Worm (Caenorhabditis elegans): Measurements from ENCODE around the gene acl-4.
A peak's percentile ranks its signal among the peaks of the same experiment; 100 is the strongest.

The acl-4 gene

DNA sequence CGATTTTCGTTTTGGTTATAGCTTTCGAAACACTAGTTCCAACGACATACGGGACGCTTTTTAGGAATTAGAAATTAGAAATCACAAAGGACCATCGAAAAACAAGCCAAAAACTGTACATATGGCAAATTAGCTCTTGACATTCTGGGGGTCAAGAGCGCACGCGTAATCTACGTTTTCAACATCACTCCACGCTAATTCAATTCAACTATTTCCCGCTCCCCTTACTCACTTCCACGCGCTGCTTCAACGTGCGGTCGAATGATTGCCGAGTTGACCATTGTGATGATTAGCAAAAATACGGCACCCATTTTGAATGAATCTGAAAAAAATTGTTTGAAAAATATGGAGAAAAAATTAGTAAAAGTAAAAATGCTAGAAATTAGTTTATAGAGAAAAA is 24.6 kb downstream of the acl-4 start:
- TF ChIP-seq bed-3 (GFP tag; optimal IDR thresholded peaks at IDR 0.05) = no peak
- TF ChIP-seq nhr-12 (tag; optimal IDR thresholded peaks at IDR 0.05) = no peak
- no peak for TF ChIP-seq lin-13 (tag; optimal IDR thresholded peaks at IDR 0.05)
- no peak for TF ChIP-seq tbx-8 (GFP tag; optimal IDR thresholded peaks at IDR 0.05)
- TF ChIP-seq drap-1 (GFP tag; optimal IDR thresholded peaks at IDR 0.05) = no peak
- TF ChIP-seq ces-1 (GFP tag; optimal IDR thresholded peaks at IDR 0.05) = peak; percentile 84
- TF ChIP-seq snpc-4 (tag; optimal IDR thresholded peaks at IDR 0.05) = no peak
- no peak for TF ChIP-seq unc-62 (GFP tag; optimal IDR thresholded peaks at IDR 0.05)

DNA sequence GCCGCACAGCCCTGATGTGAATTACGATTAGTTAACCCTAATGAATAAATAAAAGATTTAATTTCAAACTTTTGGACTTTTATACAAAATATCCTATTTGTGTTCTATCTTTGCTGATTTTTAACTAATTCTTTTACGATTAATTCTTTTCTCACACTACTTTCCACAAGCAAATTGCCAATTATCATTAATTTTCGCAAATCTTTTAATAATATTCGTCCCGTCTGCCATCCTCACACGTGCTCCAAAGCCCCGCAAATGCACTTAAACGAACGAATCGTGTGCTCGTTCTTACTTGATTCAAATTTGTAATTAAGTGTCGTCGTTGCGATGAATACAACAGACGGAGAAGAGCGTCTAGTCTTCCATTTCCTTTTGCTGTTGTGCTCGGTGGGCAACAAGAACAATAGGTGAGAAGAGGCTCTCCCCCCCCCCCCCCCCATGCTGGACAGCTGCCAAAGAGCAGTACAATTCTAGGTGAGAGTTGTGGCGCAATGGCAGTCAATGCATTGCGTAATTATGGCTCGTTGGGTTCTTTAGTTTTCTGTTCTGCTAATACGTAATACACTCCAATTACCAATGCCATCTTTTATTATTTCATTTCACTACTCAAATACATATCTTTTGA is 25.6 kb downstream of the acl-4 start:
- TF ChIP-seq ztf-11 (tag; optimal IDR thresholded peaks at IDR 0.05) (peak; percentile 5), tbx-8 (GFP tag; optimal IDR thresholded peaks at IDR 0.05) (no peak), zip-8 (tag; optimal IDR thresholded peaks at IDR 0.05) (peak; percentile 90), nhr-2 (tag; optimal IDR thresholded peaks at IDR 0.05) (peak; percentile 86), mep-1 (tag; optimal IDR thresholded peaks at IDR 0.05) (no peak), unc-120 (tag; optimal IDR thresholded peaks at IDR 0.05; ENCODE audit: poor library complexity, severe bottlenecking) (no peak), elt-1 (tag; optimal IDR thresholded peaks at IDR 0.05; ENCODE audit: borderline replicate concordance, insufficient read depth) (no peak), unc-39 (tag; optimal IDR thresholded peaks at IDR 0.05) (no peak), ces-1 (GFP tag; optimal IDR thresholded peaks at IDR 0.05) (peak; percentile 99), ceh-43 (GFP tag; optimal IDR thresholded peaks at IDR 0.05) (peak; percentile 49), mls-2 (tag; optimal IDR thresholded peaks at IDR 0.05) (peak; percentile 83), flh-1 (GFP tag; optimal IDR thresholded peaks at IDR 0.05) (no peak), M03D4.4 (tag; optimal IDR thresholded peaks at IDR 0.05) (no peak), drap-1 (GFP tag; optimal IDR thresholded peaks at IDR 0.05) (no peak), nhr-76 (tag; optimal IDR thresholded peaks at IDR 0.05) (no peak), sem-2 (GFP tag; optimal IDR thresholded peaks at IDR 0.05) (no peak), blmp-1 (tag; optimal IDR thresholded peaks at IDR 0.05) (no peak), hlh-1 (tag; optimal IDR thresholded peaks at IDR 0.05) (peak; percentile 6), mab-5 (tag; optimal IDR thresholded peaks at IDR 0.05) (no peak), nhr-28 (tag; optimal IDR thresholded peaks at IDR 0.05) (no peak), ham-2 (GFP tag; optimal IDR thresholded peaks at IDR 0.05) (no peak), pha-4 (tag; optimal IDR thresholded peaks at IDR 0.05) (no peak), sptf-1 (tag; optimal IDR thresholded peaks at IDR 0.05) (peak; percentile 49), lin-13 (tag; optimal IDR thresholded peaks at IDR 0.05) (no peak), ceh-83 (GFP tag; optimal IDR thresholded peaks at IDR 0.05) (no peak), elt-3 (tag; optimal IDR thresholded peaks at IDR 0.05) (no peak), nhr-237 (tag; optimal IDR thresholded peaks at IDR 0.05) (no peak), ceh-39 (tag; optimal IDR thresholded peaks at IDR 0.05) (no peak), unc-62 (GFP tag; optimal IDR thresholded peaks at IDR 0.05) (no peak), bed-3 (GFP tag; optimal IDR thresholded peaks at IDR 0.05) (no peak), nhr-12 (tag; optimal IDR thresholded peaks at IDR 0.05) (no peak), lin-32 (GFP tag; optimal IDR thresholded peaks at IDR 0.05) (peak; percentile 57), snpc-4 (tag; optimal IDR thresholded peaks at IDR 0.05) (no peak), lsy-2 (tag; optimal IDR thresholded peaks at IDR 0.05) (no peak), cnd-1 (tag; optimal IDR thresholded peaks at IDR 0.05) (peak; percentile 94)

- TF ChIP-seq M03D4.4 (tag; optimal IDR thresholded peaks at IDR 0.05) (peak; percentile 55), ceh-83 (GFP tag; optimal IDR thresholded peaks at IDR 0.05) (no peak), ztf-11 (tag; optimal IDR thresholded peaks at IDR 0.05) (peak; percentile 36), sptf-1 (tag; optimal IDR thresholded peaks at IDR 0.05) (peak; percentile 70), drap-1 (GFP tag; optimal IDR thresholded peaks at IDR 0.05) (peak; percentile 28), mls-2 (tag; optimal IDR thresholded peaks at IDR 0.05) (peak; percentile 84), ces-1 (GFP tag; optimal IDR thresholded peaks at IDR 0.05) (peak; percentile 65), nhr-12 (tag; optimal IDR thresholded peaks at IDR 0.05) (no peak), lin-13 (tag; optimal IDR thresholded peaks at IDR 0.05) (no peak), unc-62 (GFP tag; optimal IDR thresholded peaks at IDR 0.05) (no peak), mep-1 (tag; optimal IDR thresholded peaks at IDR 0.05) (peak; percentile 14), cnd-1 (tag; optimal IDR thresholded peaks at IDR 0.05) (peak; percentile 44), ceh-39 (tag; optimal IDR thresholded peaks at IDR 0.05) (no peak), ceh-43 (GFP tag; optimal IDR thresholded peaks at IDR 0.05) (peak; percentile 73)
These were observed 27.0 kb downstream of the acl-4 start for ce11 chrX:2043224-2043623.
